Worm (Caenorhabditis elegans): ENCODE results near the gene elmd-1.

Gene elmd-1

DNA sequence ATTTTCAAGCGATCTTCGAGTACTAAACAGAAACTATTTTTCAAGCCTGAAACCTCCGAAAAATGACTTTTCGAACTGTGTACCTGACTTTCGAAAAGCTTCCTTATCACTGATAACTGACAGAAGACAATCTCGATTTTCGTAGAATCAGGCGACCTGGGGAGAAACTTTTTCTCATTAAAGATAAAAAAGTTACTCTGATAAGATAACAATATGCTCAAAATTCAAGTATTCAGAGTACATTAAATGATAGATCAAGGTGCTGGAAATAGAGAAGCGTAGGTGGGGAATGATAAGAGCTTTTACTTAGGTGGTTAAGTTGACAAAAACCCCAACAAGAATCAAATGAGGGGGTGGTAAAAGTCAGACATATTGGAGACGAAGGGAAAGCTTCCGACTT lies 19.7 kb upstream of the elmd-1 start, which contains the start of gene prk-2:
Gene prk-2, minus strand, starts transcription at position 156 of the 400 bp plus-strand sequence.
- TF ChIP-seq elt-2 (tag; optimal IDR thresholded peaks at IDR 0.05), result peak; percentile 90
- no peak for TF ChIP-seq unc-86 (tag; optimal IDR thresholded peaks at IDR 0.05)
- no peak for TF ChIP-seq ceh-9 (tag; optimal IDR thresholded peaks at IDR 0.05)

- TF ChIP-seq elt-2 (tag; optimal IDR thresholded peaks at IDR 0.05) (peak; percentile 53), ceh-30 (tag; optimal IDR thresholded peaks at IDR 0.05) (no peak)
Observed at ce11 chrIII:3370770-3371169, 18.9 kb upstream of the elmd-1 start.

- no peak for TF ChIP-seq ceh-30 (tag; optimal IDR thresholded peaks at IDR 0.05)
- TF ChIP-seq ceh-14 (tag; optimal IDR thresholded peaks at IDR 0.05), result no peak
- no peak for TF ChIP-seq sox-2 (GFP tag; IDR thresholded peaks at IDR 0.05)
- no peak for TF ChIP-seq Y22D7AL.16 (tag; optimal IDR thresholded peaks at IDR 0.05)
- no peak for TF ChIP-seq fkh-6 (tag; optimal IDR thresholded peaks at IDR 0.05)
- no peak for TF ChIP-seq pha-2 (tag; optimal IDR thresholded peaks at IDR 0.05)
- TF ChIP-seq elt-2 (tag; optimal IDR thresholded peaks at IDR 0.05), result no peak
- TF ChIP-seq pat-9 (tag; optimal IDR thresholded peaks at IDR 0.05), result no peak
- no peak for TF ChIP-seq unc-86 (tag; optimal IDR thresholded peaks at IDR 0.05)
- no peak for TF ChIP-seq dmd-4 (tag; optimal IDR thresholded peaks at IDR 0.05; ENCODE audit: borderline replicate concordance)
- no peak for TF ChIP-seq mec-3 (tag; optimal IDR thresholded peaks at IDR 0.05; ENCODE audit: borderline replicate concordance)
- TF ChIP-seq ztf-16 (tag; optimal IDR thresholded peaks at IDR 0.05), result no peak
- no peak for TF ChIP-seq C08G9.2 (tag; optimal IDR thresholded peaks at IDR 0.05)
- TF ChIP-seq gmeb-2 (tag; optimal IDR thresholded peaks at IDR 0.05), result no peak
- no peak for TF ChIP-seq tbx-7 (tag; optimal IDR thresholded peaks at IDR 0.05)
- TF ChIP-seq K09A11.1 (tag; optimal IDR thresholded peaks at IDR 0.05; ENCODE audit: insufficient read depth), result no peak
Observed at ce11 chrIII:3372278-3372677, 17.4 kb upstream of the elmd-1 start.

DNA sequence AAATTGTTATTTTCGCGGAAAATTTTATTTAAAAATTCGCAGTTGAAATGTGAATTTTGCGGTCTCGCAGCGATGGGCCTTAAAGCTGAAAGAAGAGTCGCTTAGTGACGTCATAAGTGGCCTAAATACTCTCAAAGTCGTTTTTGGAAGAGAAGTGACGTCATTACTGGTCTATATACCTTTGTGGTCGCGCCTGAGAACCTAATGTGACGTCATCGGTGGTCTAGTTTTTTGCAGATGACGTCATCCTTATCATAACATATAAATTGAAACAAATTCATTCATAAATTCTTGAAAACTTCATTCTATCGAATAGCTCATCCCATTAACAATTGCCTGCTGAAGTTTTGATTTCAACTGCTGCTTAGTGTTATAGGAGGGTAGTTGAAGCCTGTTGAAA lies 12.6 kb upstream of the elmd-1 start:
- TF ChIP-seq nhr-232 (tag; optimal IDR thresholded peaks at IDR 0.05), result no peak
- no peak for TF ChIP-seq pat-9 (tag; optimal IDR thresholded peaks at IDR 0.05)
- TF ChIP-seq ahr-1 (tag; optimal IDR thresholded peaks at IDR 0.05), result no peak
- no peak for TF ChIP-seq ttx-3 (tag; optimal IDR thresholded peaks at IDR 0.05)
- TF ChIP-seq ceh-30 (tag; optimal IDR thresholded peaks at IDR 0.05), result no peak
- TF ChIP-seq syd-9 (tag; optimal IDR thresholded peaks at IDR 0.05), result no peak
- TF ChIP-seq ceh-34 (tag; optimal IDR thresholded peaks at IDR 0.05), result no peak
- TF ChIP-seq zip-5 (tag; optimal IDR thresholded peaks at IDR 0.05), result no peak
- TF ChIP-seq nhr-11 (tag; optimal IDR thresholded peaks at IDR 0.05), result no peak
- no peak for TF ChIP-seq lim-6 (tag; optimal IDR thresholded peaks at IDR 0.05)
- TF ChIP-seq pros-1 (tag; optimal IDR thresholded peaks at IDR 0.05), result no peak
- no peak for TF ChIP-seq pqm-1 (tag; optimal IDR thresholded peaks at IDR 0.05)
- no peak for TF ChIP-seq rnt-1 (tag; optimal IDR thresholded peaks at IDR 0.05)

ce11 chrIII:3377700-3378099 lies 12.0 kb upstream of the elmd-1 start:
- TF ChIP-seq gmeb-2 (tag; optimal IDR thresholded peaks at IDR 0.05) (no peak), pag-3 (tag; optimal IDR thresholded peaks at IDR 0.05; ENCODE audit: borderline replicate concordance) (no peak), pha-4 (tag; optimal IDR thresholded peaks at IDR 0.05) (no peak), che-1 (tag; optimal IDR thresholded peaks at IDR 0.05) (no peak), sox-2 (GFP tag; IDR thresholded peaks at IDR 0.05) (no peak), ceh-31 (tag; optimal IDR thresholded peaks at IDR 0.05) (no peak), ceh-48 (tag; optimal IDR thresholded peaks at IDR 0.05) (no peak), pax-1 (tag; optimal IDR thresholded peaks at IDR 0.05) (no peak), ceh-22 (tag; optimal IDR thresholded peaks at IDR 0.05) (no peak), ceh-6 (GFP tag; optimal IDR thresholded peaks at IDR 0.05) (no peak), T23F11.4 (GFP tag; optimal IDR thresholded peaks at IDR 0.05) (no peak), tbx-2 (tag; optimal IDR thresholded peaks at IDR 0.05) (no peak), sdc-2 (tag; optimal IDR thresholded peaks at IDR 0.05) (no peak)

Data from whole organism, late embryonic.